Worm (Caenorhabditis elegans) whole organism, L3 larva: Measurements from ENCODE around the gene pfs-2.

Source experiments
- R02D3.7 ChIP-seq: fragments of 150-350 bp; optimal IDR thresholded peaks from 2 replicates; lab custom pipeline; 2014; ENCODE audit warnings: missing biosample characterization, missing genetic modification characterization
- ZK546.5 ChIP-seq: sonication (generic microtip); optimal IDR thresholded peaks from 2 replicates; lab custom pipeline; 2017; ENCODE audit warnings: missing biosample characterization, missing genetic modification characterization
- aly-2 ChIP-seq: fragments of 150-350 bp; optimal IDR thresholded peaks from 2 replicates; lab custom pipeline; 2014; ENCODE audit warnings: missing biosample characterization, missing genetic modification characterization
- ama-1 ChIP-seq: fragments of 150-350 bp; optimal IDR thresholded peaks from 2 replicates; lab custom pipeline; 2018
- ceh-16 ChIP-seq: sonication (generic microtip); optimal IDR thresholded peaks from 2 replicates; lab custom pipeline; 2017; ENCODE audit warnings: missing biosample characterization, missing genetic modification characterization
- ceh-28 ChIP-seq: fragments of 150-350 bp; optimal IDR thresholded peaks from 2 replicates; lab custom pipeline; 2014; ENCODE audit warnings: missing biosample characterization, missing genetic modification reagents, missing genetic modification characterization
- ceh-82 ChIP-seq: fragments of 150-350 bp; optimal IDR thresholded peaks from 2 replicates; lab custom pipeline; 2014; ENCODE audit warnings: missing biosample characterization, missing genetic modification characterization
- ceh-9 ChIP-seq: sonication (generic microtip); optimal IDR thresholded peaks from 2 replicates; lab custom pipeline; 2018; ENCODE audit warnings: missing biosample characterization, missing genetic modification characterization
- daf-12 ChIP-seq: fragments of 150-350 bp; optimal IDR thresholded peaks from 2 replicates; lab custom pipeline; 2014; ENCODE audit warnings: missing biosample characterization, missing genetic modification reagents, missing genetic modification characterization
- egl-27 ChIP-seq: sonication (generic microtip); optimal IDR thresholded peaks from 4 replicates; lab custom pipeline; 2017; ENCODE audit warnings: missing biosample characterization, missing genetic modification reagents, missing genetic modification characterization
- egl-5 ChIP-seq: fragments of 150-350 bp; optimal IDR thresholded peaks from 2 replicates; lab custom pipeline; 2017; ENCODE audit warnings: missing biosample characterization, missing genetic modification reagents, missing genetic modification characterization, inconsistent platforms
- elt-1 ChIP-seq: fragments of 150-350 bp; optimal IDR thresholded peaks from 2 replicates; lab custom pipeline; 2014; ENCODE audit warnings: missing biosample characterization, missing genetic modification characterization
- elt-2 ChIP-seq: sonication (generic microtip); optimal IDR thresholded peaks from 2 replicates; lab custom pipeline; 2016; ENCODE audit warnings: missing genetic modification reagents, mild to moderate bottlenecking, missing genetic modification characterization, missing compliant biosample characterization
- elt-3 ChIP-seq, 3 experiments: fragments of 150-350 bp in 1 of 3; sonication (generic microtip) in 2 of 3; optimal IDR thresholded peaks; 2 replicates in 2 of 3; 4 replicates in 1 of 3; lab custom pipeline; 2014 to 2017; ENCODE audit warnings: missing biosample characterization in 3 of 3, missing genetic modification characterization in 3 of 3
- eor-1 ChIP-seq, 2 experiments: fragments of 150-350 bp; optimal IDR thresholded peaks; 2 replicates each; lab custom pipeline; 2014 to 2018; ENCODE audit warnings: missing biosample characterization in 2 of 2, missing genetic modification characterization in 2 of 2
- fkh-10 ChIP-seq: sonication (generic microtip); optimal IDR thresholded peaks from 2 replicates; lab custom pipeline; 2017; ENCODE audit warnings: missing biosample characterization, missing genetic modification reagents, missing genetic modification characterization
- fkh-2 ChIP-seq: fragments of 150-350 bp; optimal IDR thresholded peaks from 2 replicates; lab custom pipeline; 2014; ENCODE audit warnings: missing biosample characterization, missing genetic modification reagents, missing genetic modification characterization
- fos-1 ChIP-seq: fragments of 150-350 bp; optimal IDR thresholded peaks from 2 replicates; lab custom pipeline; 2014; ENCODE audit warnings: missing biosample characterization, missing genetic modification characterization
- hmg-11 ChIP-seq: sonication (generic microtip); optimal IDR thresholded peaks from 2 replicates; lab custom pipeline; 2016; ENCODE audit warnings: missing genetic modification characterization, missing compliant biosample characterization
- jun-1 ChIP-seq: fragments of 150-350 bp; optimal IDR thresholded peaks from 2 replicates; lab custom pipeline; 2014; ENCODE audit warnings: missing biosample characterization, missing genetic modification reagents, missing genetic modification characterization
- lin-15B ChIP-seq: fragments of 150-350 bp; optimal IDR thresholded peaks from 2 replicates; lab custom pipeline; 2014; ENCODE audit warnings: missing biosample characterization, missing genetic modification characterization
- lin-39 ChIP-seq: fragments of 150-350 bp; optimal IDR thresholded peaks from 2 replicates; lab custom pipeline; 2018; ENCODE audit warnings: missing biosample characterization, missing genetic modification reagents, missing genetic modification characterization
- lsy-12 ChIP-seq: sonication (generic microtip); optimal IDR thresholded peaks from 2 replicates; lab custom pipeline; 2016; ENCODE audit warnings: mild to moderate bottlenecking, missing genetic modification characterization, missing compliant biosample characterization
- mdl-1 ChIP-seq: fragments of 150-350 bp; optimal IDR thresholded peaks from 2 replicates; lab custom pipeline; 2014; ENCODE audit warnings: missing biosample characterization, missing genetic modification characterization
- mml-1 ChIP-seq: fragments of 150-350 bp; sonication (generic microtip); optimal IDR thresholded peaks from 3 replicates; lab custom pipeline; 2014; ENCODE audit warnings: missing biosample characterization, missing genetic modification characterization
- nfya-1 ChIP-seq: sonication (generic microtip); optimal IDR thresholded peaks from 2 replicates; lab custom pipeline; 2017; ENCODE audit warnings: missing genetic modification characterization, mild to moderate bottlenecking, missing compliant biosample characterization, antibody characterized with exemption, moderate library complexity; ENCODE audit not compliant: insufficient read depth
- nhr-11 ChIP-seq: fragments of 150-350 bp; optimal IDR thresholded peaks from 2 replicates; lab custom pipeline; 2014; ENCODE audit warnings: missing biosample characterization, missing genetic modification characterization
- nhr-12 ChIP-seq: fragments of 150-350 bp; optimal IDR thresholded peaks from 2 replicates; lab custom pipeline; 2014; ENCODE audit warnings: missing biosample characterization, missing genetic modification characterization
- nhr-23 ChIP-seq: fragments of 150-350 bp; optimal IDR thresholded peaks from 2 replicates; lab custom pipeline; 2014; ENCODE audit warnings: missing biosample characterization, missing genetic modification reagents, missing genetic modification characterization
- nhr-237 ChIP-seq: fragments of 150-350 bp; optimal IDR thresholded peaks from 2 replicates; lab custom pipeline; 2014; ENCODE audit warnings: missing biosample characterization, missing genetic modification characterization
- nhr-25 ChIP-seq: sonication (generic microtip); optimal IDR thresholded peaks from 2 replicates; lab custom pipeline; 2017; ENCODE audit warnings: missing biosample characterization, missing genetic modification characterization
- nhr-28 ChIP-seq: fragments of 150-350 bp; optimal IDR thresholded peaks from 2 replicates; lab custom pipeline; 2014; ENCODE audit warnings: missing biosample characterization, missing genetic modification characterization
- nhr-43 ChIP-seq: sonication (generic microtip); optimal IDR thresholded peaks from 2 replicates; lab custom pipeline; 2016; ENCODE audit warnings: mild to moderate bottlenecking, missing genetic modification characterization, missing compliant biosample characterization; ENCODE audit not compliant: poor library complexity, severe bottlenecking
- nhr-67 ChIP-seq: fragments of 150-350 bp; optimal IDR thresholded peaks from 2 replicates; lab custom pipeline; 2014; ENCODE audit warnings: missing biosample characterization, missing genetic modification characterization
- nhr-76 ChIP-seq: fragments of 150-350 bp; sonication (generic microtip); optimal IDR thresholded peaks from 5 replicates; lab custom pipeline; 2014; ENCODE audit warnings: missing biosample characterization, missing genetic modification characterization
- nhr-77 ChIP-seq: fragments of 150-350 bp; optimal IDR thresholded peaks from 2 replicates; lab custom pipeline; 2014; ENCODE audit warnings: missing biosample characterization, missing genetic modification characterization
- pha-4 ChIP-seq: fragments of 150-350 bp; optimal IDR thresholded peaks from 2 replicates; lab custom pipeline; 2014; ENCODE audit warnings: missing biosample characterization, missing genetic modification reagents, missing genetic modification characterization
- pqm-1 ChIP-seq: fragments of 150-350 bp; optimal IDR thresholded peaks from 2 replicates; lab custom pipeline; 2017; ENCODE audit warnings: missing biosample characterization, missing genetic modification characterization, inconsistent platforms
- sea-2 ChIP-seq: fragments of 150-350 bp; sonication (generic microtip); optimal IDR thresholded peaks from 4 replicates; lab custom pipeline; 2014; ENCODE audit warnings: missing biosample characterization, missing genetic modification reagents, missing genetic modification characterization
- skn-1 ChIP-seq: fragments of 150-350 bp; optimal IDR thresholded peaks from 2 replicates; lab custom pipeline; 2014; ENCODE audit warnings: missing biosample characterization, missing genetic modification characterization
- snpc-4 ChIP-seq: fragments of 150-350 bp; optimal IDR thresholded peaks from 2 replicates; lab custom pipeline; 2014; ENCODE audit warnings: missing biosample characterization, missing genetic modification characterization
- tbx-2 ChIP-seq: sonication (generic microtip); optimal IDR thresholded peaks from 2 replicates; lab custom pipeline; 2016; ENCODE audit warnings: mild to moderate bottlenecking, missing genetic modification characterization, missing compliant biosample characterization
- unc-39 ChIP-seq: sonication (generic microtip); optimal IDR thresholded peaks from 4 replicates; lab custom pipeline; 2017; ENCODE audit warnings: missing biosample characterization, missing genetic modification characterization
- unc-62 ChIP-seq: fragments of 150-350 bp; sonication (generic microtip); optimal IDR thresholded peaks from 4 replicates; lab custom pipeline; 2014; ENCODE audit warnings: missing biosample characterization, missing genetic modification reagents, missing genetic modification characterization
- zag-1 ChIP-seq: fragments of 150-350 bp; optimal IDR thresholded peaks from 2 replicates; lab custom pipeline; 2014; ENCODE audit warnings: missing biosample characterization, missing genetic modification characterization
- ztf-11 ChIP-seq: fragments of 150-350 bp; optimal IDR thresholded peaks from 2 replicates; lab custom pipeline; 2014; ENCODE audit warnings: missing biosample characterization, missing genetic modification characterization
- ztf-4 ChIP-seq: fragments of 150-350 bp; optimal IDR thresholded peaks from 2 replicates; lab custom pipeline; 2014; ENCODE audit warnings: missing biosample characterization, missing genetic modification characterization

Gene pfs-2

DNA sequence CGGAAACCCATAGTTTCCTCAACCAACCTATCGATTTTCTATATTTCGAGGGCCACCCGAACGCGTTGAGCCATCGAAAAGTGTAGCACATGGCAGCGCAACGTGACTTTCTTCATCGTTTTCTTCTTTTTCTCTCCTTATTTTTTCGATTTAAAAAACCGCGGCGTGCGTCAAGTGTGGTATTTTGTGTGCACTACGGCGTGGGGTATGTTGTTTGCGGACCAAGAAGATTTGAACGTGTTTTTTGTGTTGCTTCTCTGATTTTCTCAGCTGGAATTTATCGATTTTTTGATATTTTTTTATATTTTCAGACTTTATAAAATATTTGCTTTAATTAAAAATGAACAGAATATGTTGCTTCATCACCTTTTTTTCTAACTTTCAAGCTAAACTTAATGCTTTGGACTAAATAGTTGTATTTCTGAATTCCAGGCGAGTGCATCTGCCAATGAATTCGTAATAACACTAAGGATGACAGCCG is at the start of gene pfs-2, which contains the start of gene agl-1:
pfs-2 (plus strand) TSS at position 431 of the 481 bp plus-strand sequence.
agl-1 (minus strand) TSS at position 178 of the 481 bp plus-strand sequence.
- no peak for TF ChIP-seq pqm-1
- TF ChIP-seq R02D3.7 (tag; lab: Kevin White, UChicago), result peak; percentile 60
- no peak for TF ChIP-seq elt-3 (tag; optimal IDR thresholded peaks at IDR 0.05; lab: Kevin White, UChicago)
- TF ChIP-seq mml-1 (tag; lab: Kevin White, UChicago), result no peak
- TF ChIP-seq eor-1 (tag; optimal IDR thresholded peaks at IDR 0.05; lab: Kevin White, UChicago), result no peak
- peak; percentile 0 for TF ChIP-seq nhr-43
- TF ChIP-seq nhr-12 (tag; lab: Kevin White, UChicago), result no peak
- peak; percentile 80 for TF ChIP-seq nfya-1
- peak; percentile 4 for TF ChIP-seq zag-1 (tag; lab: Kevin White, UChicago)
- peak; percentile 25 for TF ChIP-seq elt-2 (tag; lab: Kevin White, UChicago)
- peak; percentile 83 for TF ChIP-seq lin-15B
- peak; percentile 84 for TF ChIP-seq snpc-4 (tag; lab: Kevin White, UChicago)
- no peak for TF ChIP-seq ceh-16
- TF ChIP-seq elt-1 (tag; lab: Kevin White, UChicago), result no peak
- no peak for TF ChIP-seq nhr-67 (tag; lab: Kevin White, UChicago)
- TF ChIP-seq ama-1 (lab: Kevin White, UChicago), result no peak
- TF ChIP-seq sea-2 (GFP tag; lab: Kevin White, UChicago), result no peak
- no peak for TF ChIP-seq aly-2 (tag; lab: Kevin White, UChicago)
- TF ChIP-seq lsy-12 (tag; lab: Kevin White, UChicago), result no peak
- TF ChIP-seq jun-1 (tag; lab: Kevin White, UChicago), result no peak
- TF ChIP-seq fos-1 (tag; lab: Kevin White, UChicago), result no peak
- no peak for TF ChIP-seq unc-39 (tag; lab: Kevin White, UChicago)
- no peak for TF ChIP-seq ZK546.5
- TF ChIP-seq ztf-4, result no peak
- TF ChIP-seq fkh-2, result no peak
- peak; percentile 76 for TF ChIP-seq ceh-28 (tag; lab: Kevin White, UChicago)
- no peak for TF ChIP-seq skn-1
- no peak for TF ChIP-seq nhr-11 (tag; lab: Kevin White, UChicago)
- peak; percentile 77 for TF ChIP-seq pha-4
- TF ChIP-seq daf-12 (tag; lab: Kevin White, UChicago), result no peak
- TF ChIP-seq ztf-11 (tag; lab: Kevin White, UChicago), result no peak
- no peak for TF ChIP-seq ceh-82 (tag; lab: Kevin White, UChicago)
- TF ChIP-seq ceh-9 (tag; lab: Kevin White, UChicago), result no peak
- peak; percentile 65 for TF ChIP-seq nhr-23 (tag; lab: Kevin White, UChicago)
- no peak for TF ChIP-seq egl-27 (tag; lab: Kevin White, UChicago)
- no peak for TF ChIP-seq nhr-28 (tag; lab: Kevin White, UChicago)
- TF ChIP-seq nhr-76 (tag; lab: Kevin White, UChicago), result no peak
- TF ChIP-seq hmg-11 (tag; lab: Kevin White, UChicago), result peak; percentile 82
- no peak for TF ChIP-seq nhr-237
- no peak for TF ChIP-seq unc-62 (GFP tag; lab: Kevin White, UChicago)
- TF ChIP-seq nhr-77, result peak; percentile 2
- no peak for TF ChIP-seq tbx-2 (tag; lab: Kevin White, UChicago)
- no peak for TF ChIP-seq fkh-10 (GFP tag; lab: Kevin White, UChicago)
- TF ChIP-seq egl-5 (tag; lab: Kevin White, UChicago), result no peak
- TF ChIP-seq mdl-1 (tag; lab: Kevin White, UChicago), result peak; percentile 37
- peak; percentile 21 for TF ChIP-seq nhr-25 (tag; lab: Kevin White, UChicago)
- peak; percentile 66 for TF ChIP-seq lin-39 (tag; lab: Kevin White, UChicago)
